Worm (Caenorhabditis elegans) whole organism, L3 larva: ENCODE measurements around the gene Y41C4A.6.

Experiments used
- R02D3.7 ChIP-seq: fragments of 150-350 bp; optimal IDR thresholded peaks from 2 replicates; lab custom pipeline; 2014; ENCODE audit warnings: missing biosample characterization, missing genetic modification characterization
- pha-4 ChIP-seq: fragments of 150-350 bp; optimal IDR thresholded peaks from 2 replicates; lab custom pipeline; 2014; ENCODE audit warnings: missing biosample characterization, missing genetic modification reagents, missing genetic modification characterization

DNA sequence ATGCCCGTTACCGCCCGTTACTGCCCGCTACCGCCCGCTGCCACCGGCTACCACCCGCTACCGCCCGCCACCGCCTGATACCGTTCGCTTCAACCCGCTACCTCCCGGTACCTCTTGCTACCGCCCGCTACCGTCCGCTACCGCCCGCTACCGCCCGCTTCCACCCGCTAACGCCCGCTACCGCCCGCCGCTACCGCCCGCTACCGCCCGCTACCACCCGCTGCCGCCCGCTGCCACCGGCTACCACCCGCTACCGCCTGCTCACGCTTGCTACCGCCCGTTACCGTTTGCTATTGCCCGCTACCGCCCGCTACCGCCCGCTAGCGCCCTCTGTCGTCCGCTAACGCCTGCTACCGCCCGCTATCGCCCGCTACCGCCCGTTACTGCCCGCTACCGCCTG, 5.5 kb downstream of the Y41C4A.6 start:
- TF ChIP-seq R02D3.7: no peak
- no peak for TF ChIP-seq pha-4 (tag; lab: Kevin White, UChicago)
